Worm (Caenorhabditis elegans): Measurements from ENCODE around the gene nspg-11.

Gene nspg-11

DNA sequence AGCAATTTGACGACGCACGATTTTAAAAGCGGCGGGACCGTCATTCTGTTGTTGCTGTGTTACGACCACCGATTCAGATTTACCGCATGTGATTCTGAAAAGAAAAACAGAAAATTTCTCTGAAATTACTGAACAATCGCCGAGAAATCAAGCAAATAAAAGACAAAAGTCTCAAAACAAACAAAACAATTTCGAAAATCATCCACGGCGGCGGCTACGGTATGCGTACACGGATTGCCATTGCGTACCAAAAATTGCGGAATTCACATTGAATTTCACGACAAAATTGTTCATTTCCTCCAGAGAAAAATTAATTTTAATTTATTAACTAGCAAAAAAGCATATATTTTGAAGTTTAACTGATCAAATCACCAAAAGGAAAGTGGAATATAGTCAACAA is 42.5 kb upstream of the nspg-11 start, which contains the start of gene pezo-1 (continued):
- no peak for TF ChIP-seq ceh-88 (GFP tag; IDR thresholded peaks at IDR 0.05)
- TF ChIP-seq lin-35 (GFP tag; optimal IDR thresholded peaks at IDR 0.05): no peak
- TF ChIP-seq grh-1 (GFP tag; IDR thresholded peaks at IDR 0.05): no peak
- no peak for TF ChIP-seq tbx-2 (tag; optimal IDR thresholded peaks at IDR 0.05)
- no peak for TF ChIP-seq elt-3 (tag; optimal IDR thresholded peaks at IDR 0.05)
- no peak for TF ChIP-seq lin-39 (tag; optimal IDR thresholded peaks at IDR 0.05)

DNA sequence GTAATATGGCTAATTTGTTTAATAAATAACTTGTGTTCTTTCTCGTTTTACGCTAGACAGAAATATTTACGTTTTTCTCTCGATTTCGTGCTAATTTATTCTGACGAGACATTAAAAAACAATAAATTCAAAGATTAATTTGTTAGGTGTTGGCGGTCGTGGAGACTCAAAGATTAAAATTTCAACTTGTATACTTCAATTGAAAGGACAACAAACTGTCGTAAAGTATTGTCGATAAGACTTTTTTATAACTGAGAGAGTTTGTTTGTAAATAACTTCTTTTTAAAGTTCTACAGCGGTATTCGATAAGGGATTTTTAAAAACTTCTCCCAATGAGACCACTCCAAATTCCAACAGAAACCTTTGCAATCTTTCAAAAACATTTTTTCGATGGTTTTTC is 29.8 kb upstream of the nspg-11 start:
- no peak for TF ChIP-seq C04F5.9 (tag; optimal IDR thresholded peaks at IDR 0.05)
- no peak for TF ChIP-seq lin-15B (tag; optimal IDR thresholded peaks at IDR 0.05)
- no peak for TF ChIP-seq mdl-1 (tag; optimal IDR thresholded peaks at IDR 0.05)
- no peak for TF ChIP-seq elt-2 (tag; optimal IDR thresholded peaks at IDR 0.05)
- no peak for TF ChIP-seq snpc-4 (tag; optimal IDR thresholded peaks at IDR 0.05)
- TF ChIP-seq unc-98 (GFP tag; IDR thresholded peaks at IDR 0.05): no peak
- TF ChIP-seq tbx-2 (tag; optimal IDR thresholded peaks at IDR 0.05): no peak
- TF ChIP-seq aha-1 (tag; optimal IDR thresholded peaks at IDR 0.05): no peak
- no peak for TF ChIP-seq dsc-1 (tag; optimal IDR thresholded peaks at IDR 0.05)
- TF ChIP-seq sptf-1 (tag; optimal IDR thresholded peaks at IDR 0.05): no peak

ce11 chrIV:9343102-9343599 is 19.3 kb upstream of the nspg-11 start, which contains the start of gene pigc-1:
pigc-1 (minus strand) TSS chrIV:9343152.
- TF ChIP-seq efl-1 (optimal IDR thresholded peaks at IDR 0.05) (no peak), efl-1 (GFP tag; optimal IDR thresholded peaks at IDR 0.05 in 1 of 2) (peak in 1 of 2 experiments; percentile 16), ceh-8 (GFP tag; optimal IDR thresholded peaks at IDR 0.05) (no peak), egl-13 (tag; optimal IDR thresholded peaks at IDR 0.05) (no peak)

- TF ChIP-seq ama-1 (optimal IDR thresholded peaks at IDR 0.05) (no peak), rnt-1 (tag; optimal IDR thresholded peaks at IDR 0.05) (peak; percentile 7), zag-1 (tag; optimal IDR thresholded peaks at IDR 0.05) (no peak), C04F5.9 (tag; optimal IDR thresholded peaks at IDR 0.05) (no peak), nhr-20 (tag; optimal IDR thresholded peaks at IDR 0.05) (peak; percentile 8), tlp-1 (tag; optimal IDR thresholded peaks at IDR 0.05) (no peak), lin-35 (GFP tag; optimal IDR thresholded peaks at IDR 0.05) (peak; percentile 20 to 39), ztf-4 (tag; optimal IDR thresholded peaks at IDR 0.05) (no peak), hlh-17 (GFP tag; optimal IDR thresholded peaks at IDR 0.05; ENCODE audit: borderline replicate concordance) (no peak), hlh-4 (tag; optimal IDR thresholded peaks at IDR 0.05) (no peak), zip-4 (GFP tag; optimal IDR thresholded peaks at IDR 0.05) (no peak), pqm-1 (tag; optimal IDR thresholded peaks at IDR 0.05) (no peak), nhr-90 (tag; optimal IDR thresholded peaks at IDR 0.05; ENCODE audit: poor library complexity) (no peak), xbp-1 (tag; optimal IDR thresholded peaks at IDR 0.05) (peak; percentile 22), lin-14 (GFP tag; optimal IDR thresholded peaks at IDR 0.05) (peak; percentile 39), ceh-63 (GFP tag; optimal IDR thresholded peaks at IDR 0.05) (no peak), tbx-2 (tag; optimal IDR thresholded peaks at IDR 0.05) (no peak), irx-1 (tag; optimal IDR thresholded peaks at IDR 0.05) (peak; percentile 13), isw-1 (GFP tag; IDR thresholded peaks at IDR 0.05) (no peak), swsn-7 (tag; optimal IDR thresholded peaks at IDR 0.05) (no peak), ceh-8 (GFP tag; optimal IDR thresholded peaks at IDR 0.05) (no peak), nhr-28 (tag; optimal IDR thresholded peaks at IDR 0.05) (no peak), sup-37 (GFP tag; optimal IDR thresholded peaks at IDR 0.05) (no peak), aha-1 (tag; optimal IDR thresholded peaks at IDR 0.05) (no peak), ets-5 (GFP tag; IDR thresholded peaks at IDR 0.05) (no peak), egl-27 (tag; optimal IDR thresholded peaks at IDR 0.05) (no peak), snu-23 (GFP tag; optimal IDR thresholded peaks at IDR 0.05) (peak; percentile 33), fkh-4 (tag; optimal IDR thresholded peaks at IDR 0.05; ENCODE audit: borderline replicate concordance) (no peak), C34B4.2 (tag; optimal IDR thresholded peaks at IDR 0.05) (no peak), elt-3 (tag; optimal IDR thresholded peaks at IDR 0.05) (no peak), egl-13 (tag; optimal IDR thresholded peaks at IDR 0.05) (no peak), sox-4 (tag; optimal IDR thresholded peaks at IDR 0.05) (no peak), unc-30 (tag; optimal IDR thresholded peaks at IDR 0.05) (no peak), jun-1 (tag; optimal IDR thresholded peaks at IDR 0.05) (no peak), fkh-10 (GFP tag; optimal IDR thresholded peaks at IDR 0.05) (no peak)
Observed at ce11 chrIV:9341591-9341990, 17.7 kb upstream of the nspg-11 start, which contains the start of gene vps-26. vps-26 (minus strand) TSS chrIV:9341790.
